Fruit fly (Drosophila melanogaster) whole organism, wandering third instar larva: ENCODE measurements around the gene CG11601.

Experiments used
- Myc ChIP-seq: fragments of >200 bp; optimal IDR thresholded peaks from 2 replicates; lab custom pipeline; 2017
- OdsH ChIP-seq: fragments of 200-800 bp; sonication (Bioruptor generic); optimal IDR thresholded peaks from 2 replicates; lab custom pipeline; 2016; ENCODE audit warnings: missing biosample characterization, mild to moderate bottlenecking, missing genetic modification characterization
- dsf ChIP-seq: sonication (Bioruptor generic); optimal IDR thresholded peaks from 2 replicates; lab custom pipeline; 2016; ENCODE audit warnings: missing biosample characterization, missing genetic modification characterization, borderline replicate concordance
- rgr ChIP-seq: fragments of 200-800 bp; sonication (Bioruptor generic); optimal IDR thresholded peaks from 3 replicates; lab custom pipeline; 2016; ENCODE audit warnings: missing biosample characterization, mild to moderate bottlenecking, missing genetic modification characterization
- sage ChIP-seq: fragments of 200-800 bp; sonication (Bioruptor generic); optimal IDR thresholded peaks from 2 replicates; lab custom pipeline; 2016; ENCODE audit warnings: missing biosample characterization, mild to moderate bottlenecking, missing genetic modification characterization
- woc ChIP-seq: sonication (Bioruptor generic); optimal IDR thresholded peaks from 2 replicates; lab custom pipeline; 2016; ENCODE audit warnings: missing biosample characterization, mild to moderate bottlenecking, missing genetic modification characterization

- TF ChIP-seq OdsH (peak; percentile 5), sage (GFP tag; lab: Kevin White, UChicago) (no peak), woc (GFP tag; lab: Kevin White, UChicago) (peak; percentile 11), dsf (GFP tag; lab: Kevin White, UChicago) (no peak), Myc (lab: Kevin White, UChicago) (peak; percentile 13), rgr (GFP tag; lab: Kevin White, UChicago) (peak; percentile 21)
These were observed 32.4 kb downstream of the CG11601 start, which contains the start of gene kis for dm6 chr2L:250507-251215.
